Fruit fly (Drosophila melanogaster): ENCODE measurements around the gene Sec16.

Sec16 gene

dm6 chrX:12575827-12576408 lies 19.9 kb upstream of the Sec16 start (continued):
- TF ChIP-seq Lhr (GFP tag; optimal IDR thresholded peaks at IDR 0.05) = peak; percentile 44
- no peak for TF ChIP-seq shn (GFP tag; optimal IDR thresholded peaks at IDR 0.05)
- peak; percentile 44 for TF ChIP-seq CG6654 (GFP tag; optimal IDR thresholded peaks at IDR 0.05)
- peak; percentile 61 for TF ChIP-seq Camta (GFP tag; optimal IDR thresholded peaks at IDR 0.05)
- no peak for TF ChIP-seq Nf-YC (tag; optimal IDR thresholded peaks at IDR 0.05)
- TF ChIP-seq Med (GFP tag) = peak; percentile 76
- TF ChIP-seq Sry-β (GFP tag; optimal IDR thresholded peaks at IDR 0.05) = peak; percentile 6
- peak; percentile 54 for TF ChIP-seq CG12219 (GFP tag; optimal IDR thresholded peaks at IDR 0.05)
- peak; percentile 47 for TF ChIP-seq CG11723 (GFP tag; optimal IDR thresholded peaks at IDR 0.05)
- TF ChIP-seq az2 (GFP tag; optimal IDR thresholded peaks at IDR 0.05) = peak; percentile 80
- no peak for TF ChIP-seq lov (optimal IDR thresholded peaks at IDR 0.05)
- TF ChIP-seq lov (GFP tag; IDR thresholded peaks at IDR 0.05) = 0 out of 3 replicates have a peak, but pooled peaks have one; percentile 45
- TF ChIP-seq CG7963 (GFP tag; IDR thresholded peaks at IDR 0.05; ENCODE audit: partially characterized antibody) = no peak
- no peak for TF ChIP-seq mam (GFP tag; optimal IDR thresholded peaks at IDR 0.05)
- TF ChIP-seq eyg (GFP tag; optimal IDR thresholded peaks at IDR 0.05) = no peak

dm6 chrX:12577722-12578121 lies 18.1 kb upstream of the Sec16 start:
- TF ChIP-seq CG6654 (GFP tag; optimal IDR thresholded peaks at IDR 0.05) (no peak), cg (GFP tag; optimal IDR thresholded peaks at IDR 0.05) (no peak), ase (GFP tag; IDR thresholded peaks at IDR 0.05) (no peak), chinmo (GFP tag; IDR thresholded peaks at IDR 0.05; ENCODE audit: partially characterized antibody) (0 out of 4 replicates have a peak, but pooled peaks have one; percentile 20), stc (GFP tag; IDR thresholded peaks at IDR 0.05) (no peak), CG7839 (tag; optimal IDR thresholded peaks at IDR 0.05) (no peak), Hey (tag; optimal IDR thresholded peaks at IDR 0.05) (no peak), Ssrp (tag; optimal IDR thresholded peaks at IDR 0.05) (no peak), CG16779 (GFP tag; IDR thresholded peaks at IDR 0.05) (no peak), seq (GFP tag; IDR thresholded peaks at IDR 0.05) (no peak), btn (GFP tag; optimal IDR thresholded peaks at IDR 0.05) (no peak), Hand (GFP tag; optimal IDR thresholded peaks at IDR 0.05) (no peak), CG13424 (tag; optimal IDR thresholded peaks at IDR 0.05) (no peak), lab (GFP tag; optimal IDR thresholded peaks at IDR 0.05) (peak; percentile 20), CG3407 (GFP tag; optimal IDR thresholded peaks at IDR 0.05) (peak; percentile 5), D (optimal IDR thresholded peaks at IDR 0.05) (no peak), D (GFP tag; optimal IDR thresholded peaks at IDR 0.05) (no peak), Nf-YB (GFP tag; optimal IDR thresholded peaks at IDR 0.05) (no peak), BtbVII (GFP tag; optimal IDR thresholded peaks at IDR 0.05) (no peak), CG10565 (GFP tag; optimal IDR thresholded peaks at IDR 0.05) (no peak), Ptx1 (GFP tag; IDR thresholded peaks at IDR 0.05) (0 out of 2 replicates have a peak, but pooled peaks have one; percentile 26), disco-r (GFP tag; optimal IDR thresholded peaks at IDR 0.05) (no peak), Fer1 (GFP tag; optimal IDR thresholded peaks at IDR 0.05) (no peak), CG16815 (GFP tag; optimal IDR thresholded peaks at IDR 0.05) (no peak), ap (GFP tag; IDR thresholded peaks at IDR 0.05) (no peak), CG3847 (GFP tag; IDR thresholded peaks at IDR 0.05) (no peak), Med (GFP tag) (peak; percentile 73), otp (GFP tag; IDR thresholded peaks at IDR 0.05) (0 out of 3 replicates have a peak, but pooled peaks have one; percentile 33), tap (tag; optimal IDR thresholded peaks at IDR 0.05) (no peak), row (GFP tag; IDR thresholded peaks at IDR 0.05) (peak; percentile 39; the same call in 2 of the 3 replicates), CG1529 (GFP tag; optimal IDR thresholded peaks at IDR 0.05) (no peak), kni (GFP tag; optimal IDR thresholded peaks at IDR 0.05) (no peak), crc (GFP tag; optimal IDR thresholded peaks at IDR 0.05) (no peak), oc (tag; optimal IDR thresholded peaks at IDR 0.05) (no peak), cwo (GFP tag; optimal IDR thresholded peaks at IDR 0.05) (peak; percentile 16), Rx (GFP tag; IDR thresholded peaks at IDR 0.05) (no peak), CG11504 (tag; optimal IDR thresholded peaks at IDR 0.05) (no peak)
